Fruit fly (Drosophila melanogaster) whole organism, embryonic: Measurements from ENCODE around the gene dUTPase.

Source experiments
- Bgb ChIP-seq: fragments of 200-800 bp; sonication (Bioruptor generic); IDR thresholded peaks from 2 replicates; pipeline ENCODE4 v1.3.6; 2022; ENCODE audit warnings: missing biosample characterization, missing genetic modification characterization; ENCODE audit not compliant: partially characterized antibody
- Bteb2 ChIP-seq: fragments of 200-800 bp; sonication (Bioruptor generic); optimal IDR thresholded peaks from 2 replicates; lab custom pipeline; 2016; ENCODE audit warnings: missing biosample characterization, missing genetic modification characterization
- CG11247 ChIP-seq: fragments of 200-800 bp; sonication (Bioruptor generic); IDR thresholded peaks from 2 replicates; pipeline ENCODE4 v1.3.6; 2022; ENCODE audit warnings: missing biosample characterization, missing genetic modification characterization
- CG12071 ChIP-seq: fragments of 200-800 bp; sonication (Bioruptor generic); optimal IDR thresholded peaks from 3 replicates; lab custom pipeline; 2018; ENCODE audit warnings: missing biosample characterization, mild to moderate bottlenecking, missing genetic modification characterization
- CG1233 ChIP-seq: fragments of 200-800 bp; sonication (Bioruptor generic); optimal IDR thresholded peaks from 4 replicates; lab custom pipeline; 2018; ENCODE audit warnings: missing biosample characterization, mild to moderate bottlenecking, missing genetic modification characterization
- CG12744 ChIP-seq: fragments of 200-800 bp; sonication (Bioruptor generic); optimal IDR thresholded peaks from 2 replicates; lab custom pipeline; 2016; ENCODE audit warnings: missing biosample characterization, missing genetic modification characterization
- CG12769 ChIP-seq: fragments of 200-800 bp; sonication (Bioruptor generic); optimal IDR thresholded peaks from 2 replicates; lab custom pipeline; 2019; ENCODE audit warnings: missing biosample characterization, mild to moderate bottlenecking, missing genetic modification characterization, moderate library complexity
- CG13287 ChIP-seq: fragments of 200-800 bp; sonication (Bioruptor generic); IDR thresholded peaks from 2 replicates; pipeline ENCODE4 v1.3.6; 2022; ENCODE audit warnings: missing biosample characterization, missing genetic modification characterization; ENCODE audit not compliant: partially characterized antibody
- CG14710 ChIP-seq: fragments of 200-800 bp; sonication (Bioruptor generic); optimal IDR thresholded peaks from 3 replicates; lab custom pipeline; 2019; ENCODE audit warnings: missing biosample characterization, mild to moderate bottlenecking, missing genetic modification characterization, moderate library complexity
- CG1647 ChIP-seq: fragments of 200-800 bp; sonication (Bioruptor generic); optimal IDR thresholded peaks from 3 replicates; lab custom pipeline; 2016; ENCODE audit warnings: missing biosample characterization, missing genetic modification characterization
- CG16813 ChIP-seq: fragments of 200-800 bp; sonication (Bioruptor generic); IDR thresholded peaks from 3 replicates; pipeline ENCODE4 v1.3.6; 2022; ENCODE audit warnings: missing biosample characterization, missing genetic modification characterization; ENCODE audit not compliant: partially characterized antibody
- CG16863 ChIP-seq: fragments of 200-800 bp; sonication (Bioruptor generic); optimal IDR thresholded peaks from 3 replicates; lab custom pipeline; 2016; ENCODE audit warnings: missing biosample characterization, missing genetic modification characterization
- CG2199 ChIP-seq: fragments of 200-800 bp; sonication (Bioruptor generic); IDR thresholded peaks from 3 replicates; pipeline ENCODE4 v1.3.6; 2022; ENCODE audit warnings: missing biosample characterization, missing genetic modification characterization
- CG34224 ChIP-seq: fragments of 200-800 bp; sonication (Bioruptor generic); IDR thresholded peaks from 3 replicates; pipeline ENCODE4 v1.3.6; 2022; ENCODE audit warnings: missing biosample characterization, missing genetic modification characterization; ENCODE audit not compliant: partially characterized antibody
- CG3847 ChIP-seq: fragments of 200-800 bp; sonication (Bioruptor generic); IDR thresholded peaks from 2 replicates; pipeline ENCODE4 v1.3.6; 2022; ENCODE audit warnings: missing biosample characterization, missing genetic modification characterization
- CG4617 ChIP-seq: fragments of 200-800 bp; sonication (Bioruptor generic); optimal IDR thresholded peaks from 3 replicates; lab custom pipeline; 2016; ENCODE audit warnings: missing biosample characterization, missing genetic modification characterization, borderline replicate concordance
- CG5180 ChIP-seq: fragments of 200-800 bp; sonication (Bioruptor generic); optimal IDR thresholded peaks from 3 replicates; lab custom pipeline; 2017; ENCODE audit warnings: missing biosample characterization, missing genetic modification characterization, mild to moderate bottlenecking, moderate library complexity, missing genetic modification reagents
- CG6254 ChIP-seq: fragments of 200-800 bp; sonication (Bioruptor generic); optimal IDR thresholded peaks from 3 replicates; lab custom pipeline; 2017; ENCODE audit warnings: mild to moderate bottlenecking, missing biosample characterization, missing genetic modification reagents, missing genetic modification characterization
- CG6683 ChIP-seq: fragments of 200-800 bp; sonication (Bioruptor generic); optimal IDR thresholded peaks from 2 replicates; lab custom pipeline; 2017; ENCODE audit warnings: missing biosample characterization, mild to moderate bottlenecking, missing genetic modification characterization, missing genetic modification reagents
- CG7357 ChIP-seq: fragments of 200-800 bp; sonication (Bioruptor generic); IDR thresholded peaks from 3 replicates; pipeline ENCODE4 v1.3.6; 2022; ENCODE audit warnings: missing biosample characterization, missing genetic modification characterization
- CG8359 ChIP-seq: fragments of 200-800 bp; sonication (Bioruptor generic); optimal IDR thresholded peaks from 2 replicates; lab custom pipeline; 2017; ENCODE audit warnings: missing biosample characterization, mild to moderate bottlenecking, missing genetic modification characterization, borderline replicate concordance
- CG8478 ChIP-seq: fragments of >200 bp; optimal IDR thresholded peaks from 2 replicates; lab custom pipeline; 2018
- CG9215 ChIP-seq: fragments of 200-800 bp; sonication (Bioruptor generic); IDR thresholded peaks from 2 replicates; pipeline ENCODE4 v1.3.6; 2022; ENCODE audit warnings: missing biosample characterization, missing genetic modification characterization
- CG9609 ChIP-seq: fragments of 200-800 bp; sonication (Bioruptor generic); optimal IDR thresholded peaks from 3 replicates; lab custom pipeline; 2016; ENCODE audit warnings: missing biosample characterization, missing genetic modification characterization
- D19B ChIP-seq: fragments of 200-800 bp; sonication (Bioruptor generic); optimal IDR thresholded peaks from 2 replicates; lab custom pipeline; 2017; ENCODE audit warnings: missing biosample characterization, mild to moderate bottlenecking, missing genetic modification characterization
- Dip2 ChIP-seq: fragments of 200-800 bp; sonication (Bioruptor generic); IDR thresholded peaks from 2 replicates; pipeline ENCODE4 v1.3.6; 2022; ENCODE audit warnings: missing biosample characterization, missing genetic modification characterization
- Dref ChIP-seq: fragments of 200-800 bp; sonication (Bioruptor generic); IDR thresholded peaks from 2 replicates; pipeline ENCODE4 v1.3.6; 2022; ENCODE audit warnings: missing biosample characterization, missing genetic modification characterization
- MBD-R2 ChIP-seq: fragments of 200-800 bp; sonication (Bioruptor generic); IDR thresholded peaks from 2 replicates; pipeline ENCODE4 v1.3.6; 2022; ENCODE audit warnings: missing biosample characterization, missing genetic modification characterization
- Meics ChIP-seq: fragments of 200-800 bp; sonication (Bioruptor generic); optimal IDR thresholded peaks from 2 replicates; lab custom pipeline; 2017; ENCODE audit warnings: missing biosample characterization, mild to moderate bottlenecking, missing genetic modification characterization
- Mrtf ChIP-seq: fragments of 200-800 bp; sonication (Bioruptor generic); IDR thresholded peaks from 3 replicates; pipeline ENCODE4 v1.3.6; 2022; ENCODE audit warnings: missing biosample characterization, missing genetic modification characterization
- Myb ChIP-seq: fragments of 200-800 bp; sonication (Bioruptor generic); optimal IDR thresholded peaks from 2 replicates; lab custom pipeline; 2016; ENCODE audit warnings: missing biosample characterization, missing genetic modification characterization
- Six4 ChIP-seq: fragments of 200-800 bp; sonication (Bioruptor generic); optimal IDR thresholded peaks from 2 replicates; lab custom pipeline; 2016; ENCODE audit warnings: missing biosample characterization, missing genetic modification characterization
- btn ChIP-seq: fragments of 200-800 bp; sonication (Bioruptor generic); optimal IDR thresholded peaks from 2 replicates; lab custom pipeline; 2016; ENCODE audit warnings: missing biosample characterization, missing genetic modification characterization
- ci ChIP-seq: fragments of 200-800 bp; sonication (Bioruptor generic); IDR thresholded peaks from 3 replicates; pipeline ENCODE4 v1.3.6; 2022; ENCODE audit warnings: missing biosample characterization, missing genetic modification characterization
- dan ChIP-seq: fragments of 200-800 bp; sonication (Bioruptor generic); IDR thresholded peaks from 2 replicates; pipeline ENCODE4 v1.3.6; 2022; ENCODE audit warnings: missing biosample characterization, missing genetic modification characterization
- dmrt11E ChIP-seq: fragments of 200-800 bp; sonication (Bioruptor generic); optimal IDR thresholded peaks from 3 replicates; lab custom pipeline; 2018; ENCODE audit warnings: missing biosample characterization, mild to moderate bottlenecking, missing genetic modification characterization, moderate library complexity
- gfzf ChIP-seq: fragments of 200-800 bp; sonication (Bioruptor generic); optimal IDR thresholded peaks from 2 replicates; lab custom pipeline; 2016; ENCODE audit warnings: missing biosample characterization, mild to moderate bottlenecking, missing genetic modification characterization, moderate library complexity
- hbn ChIP-seq: fragments of 200-800 bp; sonication (Bioruptor generic); IDR thresholded peaks from 2 replicates; pipeline ENCODE4 v1.3.6; 2022; ENCODE audit warnings: missing biosample characterization, missing genetic modification characterization; ENCODE audit not compliant: partially characterized antibody
- hth ChIP-seq: fragments of >200 bp; optimal IDR thresholded peaks from 2 replicates; lab custom pipeline; 2017; ENCODE audit warnings: inconsistent platforms
- luna ChIP-seq: fragments of 200-800 bp; sonication (Bioruptor generic); optimal IDR thresholded peaks from 2 replicates; lab custom pipeline; 2016; ENCODE audit warnings: missing biosample characterization, missing genetic modification characterization
- pnt ChIP-seq: fragments of 200-800 bp; sonication (Bioruptor generic); optimal IDR thresholded peaks from 3 replicates; lab custom pipeline; 2016; ENCODE audit warnings: missing biosample characterization, missing genetic modification characterization
- prd ChIP-seq, 3 experiments: fragments of >200 bp in 2 of 3; fragments of 200-800 bp in 1 of 3; sonication (Bioruptor generic) in 1 of 3; optimal IDR thresholded peaks in 2 of 3; IDR thresholded peaks in 1 of 3; 2 replicates in 2 of 3; 3 replicates in 1 of 3; pipeline versions ENCODE4 v1.3.6 to Lab custom; 2017 to 2022; ENCODE audit warnings: missing biosample characterization in 1 of 3, missing genetic modification characterization in 1 of 3
- pros ChIP-seq: fragments of 200-800 bp; sonication (Bioruptor generic); optimal IDR thresholded peaks from 3 replicates; lab custom pipeline; 2019; ENCODE audit warnings: missing biosample characterization, mild to moderate bottlenecking, missing genetic modification characterization, moderate library complexity
- row ChIP-seq: fragments of 200-800 bp; sonication (Bioruptor generic); IDR thresholded peaks from 3 replicates; pipeline ENCODE4 v1.3.6; 2022; ENCODE audit warnings: missing biosample characterization, missing genetic modification characterization
- stwl ChIP-seq: fragments of 200-800 bp; sonication (Bioruptor generic); optimal IDR thresholded peaks from 3 replicates; lab custom pipeline; 2018; ENCODE audit warnings: missing biosample characterization, mild to moderate bottlenecking, missing genetic modification characterization, moderate library complexity
- tgo ChIP-seq: fragments of 200-800 bp; sonication (Bioruptor generic); IDR thresholded peaks from 3 replicates; pipeline ENCODE4 v1.3.6; 2022; ENCODE audit warnings: missing biosample characterization, missing genetic modification characterization
- vvl ChIP-seq: fragments of 200-800 bp; sonication (Bioruptor generic); IDR thresholded peaks from 2 replicates; pipeline ENCODE4 v1.3.6; 2022; ENCODE audit warnings: missing biosample characterization, missing genetic modification characterization
- zfh1 ChIP-seq: fragments of 200-800 bp; sonication (Bioruptor generic); IDR thresholded peaks from 3 replicates; pipeline ENCODE4 v1.3.6; 2022; ENCODE audit warnings: missing biosample characterization, missing genetic modification characterization

Gene dUTPase

dm6 chr2L:10967257-10968008 lies 43.7 kb upstream of the dUTPase start (continued):
- TF ChIP-seq CG8359 (GFP tag; lab: Kevin White, UChicago) (no peak), Bgb (GFP tag; lab: Robert Waterston, UW) (peak; percentile 37; the same call in 1 of the 2 replicates), luna (GFP tag; lab: Kevin White, UChicago) (no peak)

- TF ChIP-seq vvl (peak; percentile 8; the same call in 1 of the 2 replicates), CG34224 (GFP tag; lab: Robert Waterston, UW) (peak; percentile 19; the same call in 1 of the 3 replicates), Meics (GFP tag; lab: Kevin White, UChicago) (no peak), btn (GFP tag; lab: Kevin White, UChicago) (no peak), pnt (GFP tag; lab: Kevin White, UChicago) (no peak), dmrt11E (tag; lab: Kevin White, UChicago) (no peak), CG9609 (GFP tag; lab: Kevin White, UChicago) (no peak), Dref (GFP tag; lab: Robert Waterston, UW) (no peak), CG16813 (GFP tag; lab: Robert Waterston, UW) (no peak), CG12744 (no peak), prd (optimal IDR thresholded peaks at IDR 0.05; lab: Kevin White, UChicago) (no peak), prd (GFP tag; IDR thresholded peaks at IDR 0.05; lab: Robert Waterston, UW) (no peak), CG7357 (GFP tag; lab: Robert Waterston, UW) (no peak), Myb (peak; percentile 8), dan (no peak), CG12071 (no peak), CG1233 (no peak), tgo (GFP tag; lab: Robert Waterston, UW) (no peak), CG4617 (GFP tag; lab: Kevin White, UChicago) (peak; percentile 31), CG9215 (GFP tag; lab: Robert Waterston, UW) (no peak), CG6683 (no peak), ci (GFP tag; lab: Robert Waterston, UW) (no peak), CG6254 (GFP tag; lab: Kevin White, UChicago) (no peak), row (GFP tag; lab: Robert Waterston, UW) (peak; percentile 6; the same call in 1 of the 3 replicates), CG3847 (GFP tag; lab: Robert Waterston, UW) (0 out of 2 replicates have a peak, but pooled peaks have one; percentile 29), Mrtf (GFP tag; lab: Robert Waterston, UW) (no peak), CG12769 (tag; lab: Kevin White, UChicago) (no peak), CG8478 (lab: Kevin White, UChicago) (no peak), stwl (tag; lab: Kevin White, UChicago) (peak; percentile 81), Six4 (GFP tag; lab: Kevin White, UChicago) (no peak), CG16863 (GFP tag; lab: Kevin White, UChicago) (no peak), CG2199 (GFP tag; lab: Robert Waterston, UW) (no peak), MBD-R2 (GFP tag; lab: Robert Waterston, UW) (peak; percentile 35; the same call in 1 of the 2 replicates), CG11247 (no peak), hbn (GFP tag; lab: Robert Waterston, UW) (0 out of 2 replicates have a peak, but pooled peaks have one; percentile 11), D19B (no peak), Dip2 (GFP tag; lab: Robert Waterston, UW) (no peak), gfzf (GFP tag; lab: Kevin White, UChicago) (peak; percentile 80), CG14710 (tag; lab: Kevin White, UChicago) (peak; percentile 17), CG13287 (GFP tag; lab: Robert Waterston, UW) (peak; percentile 28; the same call in 1 of the 2 replicates), zfh1 (GFP tag; lab: Robert Waterston, UW) (no peak), Bteb2 (no peak), CG1647 (no peak), pros (GFP tag; lab: Kevin White, UChicago) (no peak), hth (lab: Kevin White, UChicago) (no peak), CG5180 (no peak)
Observed at dm6 chr2L:10968009-10968383, 43.1 kb upstream of the dUTPase start.
